Fruit fly (Drosophila melanogaster) whole organism, embryonic: ENCODE results near the gene Nup98-96.
A peak's percentile ranks its signal among the peaks of the same experiment; 100 is the strongest.

Experiments used
- Abd-B ChIP-seq: fragments of 200-800 bp; sonication (Bioruptor generic); optimal IDR thresholded peaks from 2 replicates; lab custom pipeline; 2018; ENCODE audit warnings: missing biosample characterization, mild to moderate bottlenecking, missing genetic modification characterization, moderate library complexity
- B-H2 ChIP-seq: fragments of 200-800 bp; sonication (Bioruptor generic); optimal IDR thresholded peaks from 2 replicates; lab custom pipeline; 2018; ENCODE audit warnings: missing biosample characterization, mild to moderate bottlenecking, missing genetic modification characterization
- BEAF-32 ChIP-seq: fragments of 200-800 bp; sonication (Bioruptor generic); optimal IDR thresholded peaks from 3 replicates; lab custom pipeline; 2017; ENCODE audit warnings: missing biosample characterization, missing genetic modification characterization, mild to moderate bottlenecking, moderate library complexity, missing genetic modification reagents
- CG11696 ChIP-seq: fragments of 200-800 bp; sonication (Bioruptor generic); IDR thresholded peaks from 2 replicates; pipeline ENCODE4 v1.3.6; 2022; ENCODE audit warnings: missing biosample characterization, missing genetic modification characterization
- CG12155 ChIP-seq: fragments of 200-800 bp; sonication (Bioruptor generic); optimal IDR thresholded peaks from 3 replicates; lab custom pipeline; 2016; ENCODE audit warnings: missing biosample characterization, missing genetic modification characterization
- CG13123 ChIP-seq: fragments of 200-800 bp; sonication (Bioruptor generic); optimal IDR thresholded peaks from 2 replicates; lab custom pipeline; 2016; ENCODE audit warnings: missing biosample characterization, missing genetic modification characterization
- CG13775 ChIP-seq: fragments of 200-800 bp; sonication (Bioruptor generic); optimal IDR thresholded peaks from 3 replicates; lab custom pipeline; 2017; ENCODE audit warnings: missing biosample characterization, mild to moderate bottlenecking, missing genetic modification characterization
- CG14860 ChIP-seq: fragments of 200-800 bp; sonication (Bioruptor generic); IDR thresholded peaks from 3 replicates; pipeline ENCODE4 v1.3.6; 2022; ENCODE audit warnings: missing biosample characterization, missing genetic modification characterization; ENCODE audit not compliant: partially characterized antibody
- CG16813 ChIP-seq: fragments of 200-800 bp; sonication (Bioruptor generic); IDR thresholded peaks from 3 replicates; pipeline ENCODE4 v1.3.6; 2022; ENCODE audit warnings: missing biosample characterization, missing genetic modification characterization; ENCODE audit not compliant: partially characterized antibody
- CG17802 ChIP-seq: fragments of 200-800 bp; sonication (Bioruptor generic); optimal IDR thresholded peaks from 2 replicates; lab custom pipeline; 2018; ENCODE audit warnings: missing biosample characterization, mild to moderate bottlenecking, missing genetic modification characterization, moderate library complexity
- CG30431 ChIP-seq: fragments of 200-800 bp; sonication (Bioruptor generic); optimal IDR thresholded peaks from 2 replicates; lab custom pipeline; 2017; ENCODE audit warnings: missing biosample characterization, missing genetic modification characterization
- CG33557 ChIP-seq: fragments of 200-800 bp; sonication (Bioruptor generic); optimal IDR thresholded peaks from 2 replicates; lab custom pipeline; 2019; ENCODE audit warnings: missing biosample characterization, mild to moderate bottlenecking, missing genetic modification characterization, moderate library complexity
- CG4360 ChIP-seq: fragments of 200-800 bp; sonication (Bioruptor generic); IDR thresholded peaks from 2 replicates; pipeline ENCODE4 v1.3.6; 2022; ENCODE audit warnings: missing biosample characterization, missing genetic modification characterization
- CG4730 ChIP-seq: fragments of 200-800 bp; sonication (Bioruptor generic); IDR thresholded peaks from 2 replicates; pipeline ENCODE4 v1.3.6; 2022; ENCODE audit warnings: missing biosample characterization, missing genetic modification characterization
- CG6254 ChIP-seq: fragments of 200-800 bp; sonication (Bioruptor generic); optimal IDR thresholded peaks from 3 replicates; lab custom pipeline; 2017; ENCODE audit warnings: mild to moderate bottlenecking, missing biosample characterization, missing genetic modification reagents, missing genetic modification characterization
- CG6813 ChIP-seq: fragments of 200-800 bp; sonication (Bioruptor generic); optimal IDR thresholded peaks from 2 replicates; lab custom pipeline; 2017; ENCODE audit warnings: missing biosample characterization, missing genetic modification characterization, mild to moderate bottlenecking, moderate library complexity, missing genetic modification reagents
- CG8089 ChIP-seq: fragments of 200-800 bp; sonication (Bioruptor generic); optimal IDR thresholded peaks from 3 replicates; lab custom pipeline; 2016; ENCODE audit warnings: missing biosample characterization, missing genetic modification characterization
- CG8290 ChIP-seq, 3 experiments: fragments of 200-800 bp; sonication (Bioruptor generic); optimal IDR thresholded peaks; 2 replicates each; lab custom pipeline; 2016 to 2019; ENCODE audit warnings: missing biosample characterization in 3 of 3, missing genetic modification characterization in 3 of 3, mild to moderate bottlenecking in 2 of 3, moderate library complexity in 1 of 3
- CG8388 ChIP-seq: fragments of 200-800 bp; sonication (Bioruptor generic); optimal IDR thresholded peaks from 2 replicates; lab custom pipeline; 2019; ENCODE audit warnings: missing biosample characterization, mild to moderate bottlenecking, missing genetic modification characterization, moderate library complexity
- Dip2 ChIP-seq: fragments of 200-800 bp; sonication (Bioruptor generic); IDR thresholded peaks from 2 replicates; pipeline ENCODE4 v1.3.6; 2022; ENCODE audit warnings: missing biosample characterization, missing genetic modification characterization
- E2f1 ChIP-seq: fragments of 200-800 bp; sonication (Bioruptor generic); IDR thresholded peaks from 2 replicates; pipeline ENCODE4 v1.3.6; 2022; ENCODE audit warnings: missing biosample characterization, missing genetic modification characterization
- ERR ChIP-seq: fragments of 200-800 bp; sonication (Bioruptor generic); optimal IDR thresholded peaks from 2 replicates; lab custom pipeline; 2016; ENCODE audit warnings: missing biosample characterization, missing genetic modification characterization
- GATAe ChIP-seq: fragments of 200-800 bp; sonication (Bioruptor generic); conservative IDR thresholded peaks from 2 replicates; pipeline ENCODE4 v1.3.6; 2022; ENCODE audit warnings: missing biosample characterization, missing genetic modification characterization
- HLH3B ChIP-seq: fragments of 200-800 bp; sonication (Bioruptor generic); IDR thresholded peaks from 2 replicates; pipeline ENCODE4 v1.3.6; 2022; ENCODE audit warnings: missing biosample characterization, missing genetic modification characterization
- Hey ChIP-seq: fragments of 200-800 bp; sonication (Bioruptor generic); optimal IDR thresholded peaks from 3 replicates; lab custom pipeline; 2018; ENCODE audit warnings: missing biosample characterization, mild to moderate bottlenecking, missing genetic modification characterization
- Mrtf ChIP-seq: fragments of 200-800 bp; sonication (Bioruptor generic); IDR thresholded peaks from 3 replicates; pipeline ENCODE4 v1.3.6; 2022; ENCODE audit warnings: missing biosample characterization, missing genetic modification characterization
- Oaz ChIP-seq: fragments of 200-800 bp; sonication (Bioruptor generic); IDR thresholded peaks from 2 replicates; pipeline ENCODE4 v1.3.6; 2022; ENCODE audit warnings: missing biosample characterization, missing genetic modification characterization
- Pdp1 ChIP-seq, 2 experiments: fragments of 200-800 bp; sonication (Bioruptor generic); optimal IDR thresholded peaks; 3 replicates each; lab custom pipeline; 2016; ENCODE audit warnings: missing biosample characterization in 2 of 2, missing genetic modification characterization in 2 of 2, mild to moderate bottlenecking in 1 of 2, moderate library complexity in 1 of 2
- Rfx ChIP-seq: fragments of 200-800 bp; sonication (Bioruptor generic); IDR thresholded peaks from 2 replicates; pipeline ENCODE4 v1.3.6; 2022; ENCODE audit warnings: missing biosample characterization, missing genetic modification characterization
- Six4 ChIP-seq: fragments of 200-800 bp; sonication (Bioruptor generic); optimal IDR thresholded peaks from 2 replicates; lab custom pipeline; 2016; ENCODE audit warnings: missing biosample characterization, missing genetic modification characterization
- Taf1 ChIP-seq: fragments of 200-800 bp; sonication (Bioruptor generic); IDR thresholded peaks from 2 replicates; pipeline ENCODE4 v1.3.6; 2022; ENCODE audit warnings: missing biosample characterization, missing genetic modification characterization
- Vsx1 ChIP-seq: fragments of 200-800 bp; sonication (Bioruptor generic); optimal IDR thresholded peaks from 2 replicates; lab custom pipeline; 2017; ENCODE audit warnings: missing biosample characterization, mild to moderate bottlenecking, missing genetic modification characterization, missing genetic modification reagents
- Xrp1 ChIP-seq: fragments of 200-800 bp; sonication (Bioruptor generic); IDR thresholded peaks from 2 replicates; pipeline ENCODE4 v1.3.6; 2022; ENCODE audit warnings: missing biosample characterization, missing genetic modification characterization
- bab2 ChIP-seq: fragments of 200-800 bp; sonication (Bioruptor generic); optimal IDR thresholded peaks from 2 replicates; lab custom pipeline; 2016; ENCODE audit warnings: missing biosample characterization, missing genetic modification characterization
- bowl ChIP-seq: fragments of 200-800 bp; sonication (Bioruptor generic); IDR thresholded peaks from 2 replicates; pipeline ENCODE4 v1.3.6; 2022; ENCODE audit warnings: missing biosample characterization, missing genetic modification characterization
- cas ChIP-seq: fragments of 200-800 bp; sonication (Bioruptor generic); IDR thresholded peaks from 2 replicates; pipeline ENCODE4 v1.3.6; 2022; ENCODE audit warnings: missing biosample characterization, missing genetic modification characterization
- cwo ChIP-seq: fragments of 200-800 bp; sonication (Bioruptor generic); optimal IDR thresholded peaks from 3 replicates; lab custom pipeline; 2017; ENCODE audit warnings: missing biosample characterization, missing genetic modification characterization, mild to moderate bottlenecking, moderate library complexity, missing genetic modification reagents
- en ChIP-seq: fragments of 200-800 bp; sonication (Bioruptor generic); optimal IDR thresholded peaks from 2 replicates; lab custom pipeline; 2016; ENCODE audit warnings: missing biosample characterization, missing genetic modification characterization
- ewg ChIP-seq: fragments of 200-800 bp; sonication (Bioruptor generic); optimal IDR thresholded peaks from 3 replicates; lab custom pipeline; 2017; ENCODE audit warnings: mild to moderate bottlenecking, missing biosample characterization, missing genetic modification reagents, missing genetic modification characterization
- hb ChIP-seq: fragments of 200-800 bp; sonication (Bioruptor generic); IDR thresholded peaks from 3 replicates; pipeline ENCODE4 v1.3.6; 2022; ENCODE audit warnings: missing biosample characterization, missing genetic modification characterization; ENCODE audit not compliant: partially characterized antibody
- odd ChIP-seq: fragments of 200-800 bp; sonication (Bioruptor generic); optimal IDR thresholded peaks from 2 replicates; lab custom pipeline; 2017; ENCODE audit warnings: missing biosample characterization, mild to moderate bottlenecking, missing genetic modification characterization
- pita ChIP-seq: fragments of 200-800 bp; sonication (Bioruptor generic); optimal IDR thresholded peaks from 2 replicates; lab custom pipeline; 2017; ENCODE audit warnings: missing biosample characterization, mild to moderate bottlenecking, missing genetic modification characterization
- ro ChIP-seq: fragments of 200-800 bp; sonication (Bioruptor generic); IDR thresholded peaks from 2 replicates; pipeline ENCODE4 v1.3.6; 2022; ENCODE audit warnings: missing biosample characterization, missing genetic modification characterization
- row ChIP-seq: fragments of 200-800 bp; sonication (Bioruptor generic); IDR thresholded peaks from 3 replicates; pipeline ENCODE4 v1.3.6; 2022; ENCODE audit warnings: missing biosample characterization, missing genetic modification characterization
- scrt ChIP-seq: fragments of 200-800 bp; sonication (Bioruptor generic); optimal IDR thresholded peaks from 2 replicates; lab custom pipeline; 2018; ENCODE audit warnings: missing biosample characterization, mild to moderate bottlenecking, missing genetic modification characterization, moderate library complexity
- seq ChIP-seq: fragments of 200-800 bp; sonication (Bioruptor generic); IDR thresholded peaks from 2 replicates; pipeline ENCODE4 v1.3.6; 2022; ENCODE audit warnings: missing biosample characterization, missing genetic modification characterization
- shn ChIP-seq: fragments of 200-800 bp; sonication (Bioruptor generic); optimal IDR thresholded peaks from 3 replicates; lab custom pipeline; 2016; ENCODE audit warnings: missing biosample characterization, missing genetic modification characterization
- sqz ChIP-seq: fragments of 200-800 bp; sonication (Bioruptor generic); optimal IDR thresholded peaks from 3 replicates; lab custom pipeline; 2018; ENCODE audit warnings: missing biosample characterization, mild to moderate bottlenecking, missing genetic modification characterization
- stwl ChIP-seq: fragments of 200-800 bp; sonication (Bioruptor generic); optimal IDR thresholded peaks from 3 replicates; lab custom pipeline; 2018; ENCODE audit warnings: missing biosample characterization, mild to moderate bottlenecking, missing genetic modification characterization, moderate library complexity
- vvl ChIP-seq: fragments of 200-800 bp; sonication (Bioruptor generic); IDR thresholded peaks from 2 replicates; pipeline ENCODE4 v1.3.6; 2022; ENCODE audit warnings: missing biosample characterization, missing genetic modification characterization
- z ChIP-seq: fragments of 200-800 bp; sonication (Bioruptor generic); IDR thresholded peaks from 3 replicates; pipeline ENCODE4 v1.3.6; 2022; ENCODE audit warnings: missing biosample characterization, missing genetic modification characterization

Gene Nup98-96

DNA sequence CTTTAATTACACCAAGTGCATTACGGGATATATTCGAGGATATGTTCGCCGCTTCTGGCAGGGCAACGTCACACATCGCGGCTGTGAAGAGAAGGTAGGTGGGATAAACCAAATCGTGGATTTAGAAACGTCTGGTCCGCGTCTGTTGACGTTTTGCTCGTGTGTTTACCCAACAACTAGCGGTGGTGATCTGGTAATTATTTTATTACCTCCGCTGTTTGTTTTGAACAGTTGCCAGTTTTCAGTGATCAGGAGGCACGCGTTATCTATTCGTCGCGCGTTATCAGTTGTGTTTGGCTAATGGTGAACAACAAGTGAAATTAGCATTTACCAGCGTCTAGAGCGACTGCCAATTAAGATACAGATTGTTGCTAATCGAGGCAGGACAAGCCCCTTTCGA, 52.4 kb downstream of the Nup98-96 start (continued):
- TF ChIP-seq CG13775 (GFP tag; lab: Kevin White, UChicago) (no peak), Six4 (GFP tag; lab: Kevin White, UChicago) (no peak), CG8089 (GFP tag; lab: Kevin White, UChicago) (no peak), Pdp1 (GFP tag; optimal IDR thresholded peaks at IDR 0.05; lab: Kevin White, UChicago) (peak in 1 of 2 experiments; percentile 34), ewg (GFP tag; lab: Kevin White, UChicago) (no peak), CG13123 (GFP tag; lab: Kevin White, UChicago) (no peak), CG14860 (GFP tag; lab: Robert Waterston, UW) (no peak), Oaz (GFP tag; lab: Robert Waterston, UW) (no peak), CG30431 (no peak), ro (no peak), Abd-B (GFP tag; lab: Kevin White, UChicago) (no peak), row (GFP tag; lab: Robert Waterston, UW) (no peak), cwo (GFP tag; lab: Kevin White, UChicago) (peak; percentile 27), ERR (GFP tag; lab: Kevin White, UChicago) (peak; percentile 7), CG33557 (GFP tag; lab: Kevin White, UChicago) (no peak), Mrtf (GFP tag; lab: Robert Waterston, UW) (no peak), cas (GFP tag; lab: Robert Waterston, UW) (no peak), pita (GFP tag; lab: Kevin White, UChicago) (no peak), Dip2 (no peak), CG12155 (GFP tag; lab: Kevin White, UChicago) (no peak), CG4730 (no peak), hb (GFP tag; lab: Robert Waterston, UW) (no peak), Taf1 (GFP tag; lab: Robert Waterston, UW) (no peak), scrt (GFP tag; lab: Kevin White, UChicago) (peak; percentile 46), E2f1 (GFP tag; lab: Robert Waterston, UW) (no peak), Rfx (GFP tag; lab: Robert Waterston, UW) (peak; percentile 48; the same call in 1 of the 2 replicates), bab2 (GFP tag; lab: Kevin White, UChicago) (no peak), CG8290 (GFP tag; optimal IDR thresholded peaks at IDR 0.05; lab: Kevin White, UChicago) (no peak), CG8290 (tag; optimal IDR thresholded peaks at IDR 0.05; lab: Kevin White, UChicago) (peak in 1 of 2 experiments; percentile 78), CG4360 (GFP tag; lab: Robert Waterston, UW) (no peak), CG6813 (GFP tag; lab: Kevin White, UChicago) (peak; percentile 86), CG16813 (no peak), CG17802 (tag; lab: Kevin White, UChicago) (no peak), Vsx1 (GFP tag; lab: Kevin White, UChicago) (peak; percentile 41), CG8388 (GFP tag; lab: Kevin White, UChicago) (no peak), CG6254 (GFP tag; lab: Kevin White, UChicago) (no peak), z (GFP tag; lab: Robert Waterston, UW) (no peak), Xrp1 (GFP tag; lab: Robert Waterston, UW) (peak; percentile 53; the same call in 1 of the 2 replicates), en (GFP tag; lab: Kevin White, UChicago) (no peak), shn (GFP tag; lab: Kevin White, UChicago) (no peak), B-H2 (peak; percentile 81), vvl (GFP tag; lab: Robert Waterston, UW) (no peak), seq (GFP tag; lab: Robert Waterston, UW) (no peak), odd (peak; percentile 64), CG11696 (GFP tag; lab: Robert Waterston, UW) (no peak), bowl (GFP tag; lab: Robert Waterston, UW) (no peak), GATAe (GFP tag; lab: Robert Waterston, UW) (no peak), stwl (tag; lab: Kevin White, UChicago) (no peak), Hey (peak; percentile 57), HLH3B (GFP tag; lab: Robert Waterston, UW) (no peak; the same call in 1 of the 2 replicates), sqz (GFP tag; lab: Kevin White, UChicago) (peak; percentile 10), BEAF-32 (GFP tag; lab: Kevin White, UChicago) (no peak)
